Worm (Caenorhabditis elegans): ENCODE data around the gene C44C10.10.

ce11 chrX:11712230-11712853 lies 22.2 kb downstream of the C44C10.10 start, which contains the start of gene col-180:
- TF ChIP-seq pha-4 (GFP tag; IDR thresholded peaks at IDR 0.05) (no peak), pha-4 (tag; optimal IDR thresholded peaks at IDR 0.05) (no peak), egl-43 (GFP tag; IDR thresholded peaks at IDR 0.05) (no peak), nhr-237 (tag; optimal IDR thresholded peaks at IDR 0.05) (no peak), duxl-1 (tag; optimal IDR thresholded peaks at IDR 0.05; ENCODE audit: poor library complexity) (no peak), ama-1 (optimal IDR thresholded peaks at IDR 0.05) (no peak), lin-29 (GFP tag; IDR thresholded peaks at IDR 0.05) (no peak)
